Worm (Caenorhabditis elegans) whole organism, midembryonic: ENCODE results near the gene F10E9.2.

Experiments
- T22C8.4 ChIP-seq: fragments of 200-800 bp; sonication (Bioruptor generic); IDR thresholded peaks from 2 replicates; pipeline ENCODE4 v1.3.6; 2022; ENCODE audit warnings: missing genetic modification characterization, missing compliant biosample characterization
- cog-1 ChIP-seq: sonication (generic microtip); optimal IDR thresholded peaks from 2 replicates; lab custom pipeline; 2016; ENCODE audit warnings: missing genetic modification characterization, missing compliant biosample characterization
- flt-1 ChIP-seq: fragments of 200-800 bp; sonication (Bioruptor generic); IDR thresholded peaks from 2 replicates; pipeline ENCODE4 v1.3.6; 2022; ENCODE audit warnings: missing genetic modification characterization, missing compliant biosample characterization
- klf-2 ChIP-seq: fragments of 200-800 bp; sonication (Bioruptor generic); conservative IDR thresholded peaks from 2 replicates; pipeline ENCODE4 v1.3.6; 2022; ENCODE audit warnings: missing genetic modification reagents, missing genetic modification characterization, missing compliant biosample characterization
- med-1 ChIP-seq: sonication (generic microtip); optimal IDR thresholded peaks from 2 replicates; lab custom pipeline; 2017; ENCODE audit warnings: missing genetic modification characterization, mild to moderate bottlenecking, missing compliant biosample characterization, antibody characterized with exemption, missing genetic modification reagents; ENCODE audit not compliant: insufficient read depth
- ref-1 ChIP-seq: fragments of 200-800 bp; sonication (Bioruptor generic); conservative IDR thresholded peaks from 2 replicates; pipeline ENCODE4 v1.3.6; 2022; ENCODE audit warnings: missing genetic modification reagents, missing genetic modification characterization, missing compliant biosample characterization
- tab-1 ChIP-seq: fragments of 200-800 bp; sonication (Bioruptor generic); IDR thresholded peaks from 2 replicates; pipeline ENCODE4 v1.3.6; 2022; ENCODE audit warnings: missing genetic modification characterization, missing compliant biosample characterization
- ztf-23 ChIP-seq: fragments of 200-800 bp; sonication (Bioruptor generic); IDR thresholded peaks from 2 replicates; pipeline ENCODE4 v1.3.6; 2022; ENCODE audit warnings: missing genetic modification reagents, missing genetic modification characterization, missing compliant biosample characterization
- ztf-29 ChIP-seq: fragments of 200-800 bp; sonication (Bioruptor generic); IDR thresholded peaks from 2 replicates; pipeline ENCODE4 v1.3.6; 2022; ENCODE audit warnings: missing genetic modification reagents, missing genetic modification characterization, missing compliant biosample characterization

The F10E9.2 gene

ce11 chrIII:8281310-8281709 lies 31.2 kb upstream of the F10E9.2 start:
- TF ChIP-seq klf-2 (GFP tag; lab: Robert Waterston, UW) (no peak), T22C8.4 (GFP tag; lab: Robert Waterston, UW) (no peak), ztf-29 (GFP tag; lab: Robert Waterston, UW) (no peak), med-1 (no peak), cog-1 (tag; lab: Kevin White, UChicago) (no peak)

- TF ChIP-seq flt-1 (GFP tag; lab: Robert Waterston, UW) (no peak), tab-1 (GFP tag; lab: Robert Waterston, UW) (no peak), med-1 (no peak), T22C8.4 (GFP tag; lab: Robert Waterston, UW) (no peak), ztf-29 (GFP tag; lab: Robert Waterston, UW) (no peak), ref-1 (GFP tag; lab: Robert Waterston, UW) (no peak), ztf-23 (GFP tag; lab: Robert Waterston, UW) (no peak), cog-1 (tag; lab: Kevin White, UChicago) (no peak)
Measured at ce11 chrIII:8283525-8283924, 29.0 kb upstream of the F10E9.2 start.

- TF ChIP-seq ztf-23 (GFP tag; lab: Robert Waterston, UW) (no peak), med-1 (no peak)
Measured at ce11 chrIII:8286003-8286402, 26.5 kb upstream of the F10E9.2 start.

ce11 chrIII:8286824-8287223 lies 25.7 kb upstream of the F10E9.2 start:
- TF ChIP-seq med-1 = no peak
- TF ChIP-seq tab-1 (GFP tag; lab: Robert Waterston, UW) = no peak
- TF ChIP-seq T22C8.4 (GFP tag; lab: Robert Waterston, UW) = no peak
- TF ChIP-seq ref-1 (GFP tag; lab: Robert Waterston, UW) = no peak
- TF ChIP-seq ztf-23 (GFP tag; lab: Robert Waterston, UW) = no peak
- TF ChIP-seq ztf-29 (GFP tag; lab: Robert Waterston, UW) = no peak
- TF ChIP-seq cog-1 (tag; lab: Kevin White, UChicago) = no peak
- no peak for TF ChIP-seq klf-2 (GFP tag; lab: Robert Waterston, UW)
- TF ChIP-seq flt-1 (GFP tag; lab: Robert Waterston, UW) = no peak

- peak; percentile 52; the same call in 1 of the 2 replicates for TF ChIP-seq flt-1 (GFP tag; lab: Robert Waterston, UW)
- TF ChIP-seq ref-1 (GFP tag; lab: Robert Waterston, UW) = no peak
- TF ChIP-seq cog-1 (tag; lab: Kevin White, UChicago) = no peak
- no peak for TF ChIP-seq ztf-29 (GFP tag; lab: Robert Waterston, UW)
- no peak for TF ChIP-seq klf-2 (GFP tag; lab: Robert Waterston, UW)
- TF ChIP-seq T22C8.4 (GFP tag; lab: Robert Waterston, UW) = no peak
- TF ChIP-seq tab-1 (GFP tag; lab: Robert Waterston, UW) = no peak
- TF ChIP-seq med-1 = no peak
- 0 out of 2 replicates have a peak, but pooled peaks have one; percentile 16 for TF ChIP-seq ztf-23 (GFP tag; lab: Robert Waterston, UW)
Measured at ce11 chrIII:8287519-8287918, 25.0 kb upstream of the F10E9.2 start.

ce11 chrIII:8289181-8289580 lies 23.3 kb upstream of the F10E9.2 start:
- no peak for TF ChIP-seq ztf-23 (GFP tag; lab: Robert Waterston, UW)
- TF ChIP-seq tab-1 (GFP tag; lab: Robert Waterston, UW) = no peak
- TF ChIP-seq klf-2 (GFP tag; lab: Robert Waterston, UW) = no peak
- TF ChIP-seq cog-1 (tag; lab: Kevin White, UChicago) = no peak

- TF ChIP-seq ref-1 (GFP tag; lab: Robert Waterston, UW) (no peak), ztf-23 (GFP tag; lab: Robert Waterston, UW) (no peak), med-1 (no peak), T22C8.4 (GFP tag; lab: Robert Waterston, UW) (no peak), cog-1 (tag; lab: Kevin White, UChicago) (no peak), ztf-29 (GFP tag; lab: Robert Waterston, UW) (no peak)
Measured at ce11 chrIII:8291268-8292032, 21.0 kb upstream of the F10E9.2 start.

- TF ChIP-seq med-1 (no peak), ztf-23 (GFP tag; lab: Robert Waterston, UW) (no peak), cog-1 (tag; lab: Kevin White, UChicago) (no peak), T22C8.4 (GFP tag; lab: Robert Waterston, UW) (no peak), ztf-29 (GFP tag; lab: Robert Waterston, UW) (no peak), tab-1 (GFP tag; lab: Robert Waterston, UW) (no peak), flt-1 (GFP tag; lab: Robert Waterston, UW) (no peak), ref-1 (GFP tag; lab: Robert Waterston, UW) (no peak), klf-2 (GFP tag; lab: Robert Waterston, UW) (no peak)
Measured at ce11 chrIII:8293260-8293659, 19.2 kb upstream of the F10E9.2 start.

ce11 chrIII:8298216-8298920 lies 14.1 kb upstream of the F10E9.2 start:
- no peak for TF ChIP-seq ztf-29 (GFP tag; lab: Robert Waterston, UW)
- no peak for TF ChIP-seq med-1
- no peak for TF ChIP-seq ztf-23 (GFP tag; lab: Robert Waterston, UW)
- no peak for TF ChIP-seq flt-1 (GFP tag; lab: Robert Waterston, UW)
- no peak for TF ChIP-seq klf-2 (GFP tag; lab: Robert Waterston, UW)
- TF ChIP-seq T22C8.4 (GFP tag; lab: Robert Waterston, UW) = no peak
- no peak for TF ChIP-seq tab-1 (GFP tag; lab: Robert Waterston, UW)
- TF ChIP-seq cog-1 (tag; lab: Kevin White, UChicago) = no peak
- TF ChIP-seq ref-1 (GFP tag; lab: Robert Waterston, UW) = no peak
